Fruit fly (Drosophila melanogaster) Kc167 (cell line): ENCODE results near the gene Ubc2.

Experiments
- Myc ChIP-seq: fragments of >200 bp; optimal IDR thresholded peaks from 2 replicates; lab custom pipeline; 2017; ENCODE audit warnings: missing external identifiers
- Sin3A ChIP-seq: fragments of >200 bp; optimal IDR thresholded peaks from 2 replicates; lab custom pipeline; 2018; ENCODE audit warnings: missing external identifiers
- h ChIP-seq: fragments of >200 bp; optimal IDR thresholded peaks from 3 replicates; lab custom pipeline; 2018; ENCODE audit warnings: missing external identifiers
- insv ChIP-seq: fragments of >200 bp; optimal IDR thresholded peaks from 3 replicates; lab custom pipeline; 2018; ENCODE audit warnings: missing external identifiers
- psq ChIP-seq: fragments of >200 bp; optimal IDR thresholded peaks from 2 replicates; lab custom pipeline; 2017; ENCODE audit warnings: missing external identifiers
- ttk ChIP-seq: sonication (Bioruptor generic); optimal IDR thresholded peaks from 2 replicates; lab custom pipeline; 2017; ENCODE audit warnings: missing external identifiers

Gene Ubc2

dm6 chr2L:10767597-10768188 is at the start of gene Ubc2:
Gene Ubc2 (minus strand): TSS chr2L:10768006.
- TF ChIP-seq ttk (lab: Kevin White, UChicago) = no peak
- no peak for TF ChIP-seq h (lab: Kevin White, UChicago)
- TF ChIP-seq psq (lab: Kevin White, UChicago) = no peak
- no peak for TF ChIP-seq Sin3A
- no peak for TF ChIP-seq insv (lab: Kevin White, UChicago)
- TF ChIP-seq Myc = no peak

dm6 chr2L:10801951-10802780 is 34.4 kb upstream of the Ubc2 start:
- TF ChIP-seq Sin3A (no peak), psq (lab: Kevin White, UChicago) (no peak), ttk (lab: Kevin White, UChicago) (no peak), insv (lab: Kevin White, UChicago) (no peak), Myc (no peak)

- TF ChIP-seq ttk (lab: Kevin White, UChicago) = no peak
- no peak for TF ChIP-seq insv (lab: Kevin White, UChicago)
- TF ChIP-seq h (lab: Kevin White, UChicago) = no peak
- no peak for TF ChIP-seq Myc
- no peak for TF ChIP-seq Sin3A
- no peak for TF ChIP-seq psq (lab: Kevin White, UChicago)
Observed at dm6 chr2L:10800877-10801719, 33.3 kb upstream of the Ubc2 start, which contains the start of gene CG31869. Gene CG31869 (minus strand): TSS chr2L:10801109.

dm6 chr2L:10795731-10796130 is 27.9 kb upstream of the Ubc2 start:
- TF ChIP-seq Sin3A (no peak), psq (lab: Kevin White, UChicago) (no peak), Myc (no peak), insv (lab: Kevin White, UChicago) (no peak), h (lab: Kevin White, UChicago) (no peak), ttk (lab: Kevin White, UChicago) (no peak)

- no peak for TF ChIP-seq h (lab: Kevin White, UChicago)
- TF ChIP-seq psq (lab: Kevin White, UChicago) = no peak
- TF ChIP-seq insv (lab: Kevin White, UChicago) = no peak
- TF ChIP-seq Myc = no peak
- no peak for TF ChIP-seq Sin3A
- TF ChIP-seq ttk (lab: Kevin White, UChicago) = no peak
Observed at dm6 chr2L:10794032-10794431, 26.2 kb upstream of the Ubc2 start.

dm6 chr2L:10792072-10792471 is 24.3 kb upstream of the Ubc2 start:
- TF ChIP-seq h (lab: Kevin White, UChicago) (no peak), Myc (no peak), Sin3A (no peak), ttk (lab: Kevin White, UChicago) (no peak), insv (lab: Kevin White, UChicago) (no peak), psq (lab: Kevin White, UChicago) (no peak)

dm6 chr2L:10791343-10791742 is 23.5 kb upstream of the Ubc2 start:
- TF ChIP-seq ttk (lab: Kevin White, UChicago) (no peak), h (lab: Kevin White, UChicago) (no peak), Myc (no peak), Sin3A (no peak), psq (lab: Kevin White, UChicago) (no peak), insv (lab: Kevin White, UChicago) (no peak)

dm6 chr2L:10789922-10790321 is 22.1 kb upstream of the Ubc2 start, which contains the start of gene CG31870:
Gene CG31870 (plus strand): TSS chr2L:10790222.
- no peak for TF ChIP-seq h (lab: Kevin White, UChicago)
- no peak for TF ChIP-seq insv (lab: Kevin White, UChicago)
- TF ChIP-seq ttk (lab: Kevin White, UChicago) = no peak
- TF ChIP-seq Sin3A = no peak
- TF ChIP-seq Myc = no peak

- TF ChIP-seq Sin3A = no peak
- no peak for TF ChIP-seq h (lab: Kevin White, UChicago)
- TF ChIP-seq Myc = no peak
- no peak for TF ChIP-seq ttk (lab: Kevin White, UChicago)
- no peak for TF ChIP-seq psq (lab: Kevin White, UChicago)
- no peak for TF ChIP-seq insv (lab: Kevin White, UChicago)
Observed at dm6 chr2L:10781252-10781651, 13.4 kb upstream of the Ubc2 start.

dm6 chr2L:10774041-10774440 is 6.2 kb upstream of the Ubc2 start:
- TF ChIP-seq h (lab: Kevin White, UChicago) (no peak), insv (lab: Kevin White, UChicago) (no peak), Myc (no peak)

dm6 chr2L:10770568-10770967 is 2.8 kb upstream of the Ubc2 start, which contains the start of gene CG17127:
Gene CG17127 (plus strand): TSS chr2L:10770868.
- TF ChIP-seq Sin3A = no peak
- no peak for TF ChIP-seq insv (lab: Kevin White, UChicago)
- no peak for TF ChIP-seq ttk (lab: Kevin White, UChicago)
- TF ChIP-seq psq (lab: Kevin White, UChicago) = no peak
- TF ChIP-seq Myc = no peak
- TF ChIP-seq h (lab: Kevin White, UChicago) = no peak
